Worm (Caenorhabditis elegans) whole organism, early embryonic: ENCODE results near the gene eif-2Bepsilon.

ENCODE experiments used
- B0310.2 ChIP-seq: sonication (generic microtip); optimal IDR thresholded peaks from 2 replicates; lab custom pipeline; 2016; ENCODE audit warnings: mild to moderate bottlenecking, missing genetic modification characterization, missing compliant biosample characterization
- F13C5.2 ChIP-seq: sonication (generic microtip); optimal IDR thresholded peaks from 2 replicates; lab custom pipeline; 2017; ENCODE audit warnings: mild to moderate bottlenecking, missing genetic modification characterization, inconsistent platforms, missing compliant biosample characterization
- aly-1 ChIP-seq: sonication (generic microtip); optimal IDR thresholded peaks from 2 replicates; lab custom pipeline; 2016; ENCODE audit warnings: missing genetic modification characterization, missing compliant biosample characterization
- ama-1 ChIP-seq: fragments of 150-350 bp; optimal IDR thresholded peaks from 2 replicates; lab custom pipeline; 2014
- ceh-13 ChIP-seq: fragments of 200-800 bp; sonication (Bioruptor generic); optimal IDR thresholded peaks from 2 replicates; lab custom pipeline; 2018; ENCODE audit warnings: mild to moderate bottlenecking, missing genetic modification characterization, missing compliant biosample characterization
- ceh-36 ChIP-seq: sonication (generic microtip); optimal IDR thresholded peaks from 2 replicates; lab custom pipeline; 2016; ENCODE audit warnings: missing genetic modification characterization, inconsistent platforms, missing compliant biosample characterization
- ets-7 ChIP-seq: sonication (generic microtip); optimal IDR thresholded peaks from 2 replicates; lab custom pipeline; 2016; ENCODE audit warnings: missing genotype, missing genetic modification characterization, missing compliant biosample characterization
- flt-1 ChIP-seq: fragments of 200-800 bp; sonication (Bioruptor generic); IDR thresholded peaks from 2 replicates; pipeline ENCODE4 v1.3.6; 2022; ENCODE audit warnings: missing genetic modification characterization, missing compliant biosample characterization
- hmbx-1 ChIP-seq: sonication (generic microtip); optimal IDR thresholded peaks from 2 replicates; lab custom pipeline; 2016; ENCODE audit warnings: mild to moderate bottlenecking, missing genetic modification characterization, missing compliant biosample characterization
- hmg-4 ChIP-seq: fragments of 200-800 bp; sonication (Bioruptor generic); optimal IDR thresholded peaks from 2 replicates; lab custom pipeline; 2018; ENCODE audit warnings: mild to moderate bottlenecking, missing genetic modification characterization, missing compliant biosample characterization
- hnd-1 ChIP-seq: sonication (generic microtip); optimal IDR thresholded peaks from 2 replicates; lab custom pipeline; 2016; ENCODE audit warnings: missing genetic modification characterization, missing compliant biosample characterization
- pes-1 ChIP-seq: fragments of 200-800 bp; sonication (Bioruptor generic); IDR thresholded peaks from 2 replicates; pipeline ENCODE4 v1.3.6; 2022; ENCODE audit warnings: missing genetic modification reagents, missing genetic modification characterization, missing compliant biosample characterization
- scrt-1 ChIP-seq: fragments of 200-800 bp; sonication (Bioruptor generic); IDR thresholded peaks from 2 replicates; pipeline ENCODE4 v1.3.6; 2022; ENCODE audit warnings: missing genetic modification characterization, missing compliant biosample characterization
- sea-1 ChIP-seq: fragments of 200-800 bp; sonication (Bioruptor generic); conservative IDR thresholded peaks from 2 replicates; pipeline ENCODE4 v1.3.6; 2022; ENCODE audit warnings: missing genetic modification characterization, missing compliant biosample characterization
- tbx-11 ChIP-seq: fragments of 200-800 bp; sonication (Bioruptor generic); IDR thresholded peaks from 2 replicates; pipeline ENCODE4 v1.3.6; 2022; ENCODE audit warnings: missing genetic modification characterization, missing compliant biosample characterization
- tbx-37 ChIP-seq: fragments of 200-800 bp; sonication (Bioruptor generic); conservative IDR thresholded peaks from 2 replicates; pipeline ENCODE4 v1.3.6; 2022; ENCODE audit warnings: missing genetic modification reagents, missing genetic modification characterization, missing compliant biosample characterization
- tra-4 ChIP-seq: sonication (generic microtip); optimal IDR thresholded peaks from 2 replicates; lab custom pipeline; 2017; ENCODE audit warnings: missing genetic modification characterization, missing compliant biosample characterization

The eif-2Bepsilon gene

ce11 chrII:8627907-8628306, 33.8 kb upstream of the eif-2Bepsilon start:
- no peak for TF ChIP-seq ceh-13 (GFP tag; lab: Kevin White, UChicago)
- no peak for TF ChIP-seq sea-1 (GFP tag; lab: Robert Waterston, UW)
- no peak for TF ChIP-seq tbx-11 (GFP tag; lab: Robert Waterston, UW)
- no peak for TF ChIP-seq B0310.2 (tag; lab: Kevin White, UChicago)

ce11 chrII:8630088-8630487, 31.6 kb upstream of the eif-2Bepsilon start, which contains the start of gene T22C8.6:
TSS of gene T22C8.6 (minus strand) at chrII:8630281.
- TF ChIP-seq ama-1 (lab: Kevin White, UChicago) (no peak), ceh-36 (tag; lab: Kevin White, UChicago) (no peak)

DNA sequence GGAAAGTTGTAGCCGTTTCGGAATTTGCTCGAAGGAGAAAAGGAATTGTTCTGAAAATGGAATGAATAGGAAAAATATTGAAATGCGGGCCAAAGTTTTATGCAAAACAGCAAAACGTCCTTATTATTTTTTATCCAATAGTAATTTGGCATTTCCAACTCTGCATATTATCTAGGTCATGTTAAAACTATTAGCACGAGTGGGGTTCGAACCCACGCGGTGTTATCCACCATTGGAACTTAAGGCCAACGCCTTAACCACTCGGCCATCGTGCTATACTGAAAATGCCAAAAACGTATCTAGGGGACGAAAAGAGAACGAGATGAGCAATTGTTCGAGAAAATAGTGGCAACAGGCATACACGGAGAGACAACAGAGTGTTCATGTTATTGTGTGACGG, 29.9 kb upstream of the eif-2Bepsilon start:
- no peak for TF ChIP-seq pes-1 (GFP tag; lab: Robert Waterston, UW)
- TF ChIP-seq hmg-4, result no peak
- no peak for TF ChIP-seq tbx-11 (GFP tag; lab: Robert Waterston, UW)
- no peak for TF ChIP-seq sea-1 (GFP tag; lab: Robert Waterston, UW)
- no peak for TF ChIP-seq ama-1 (lab: Kevin White, UChicago)
- no peak for TF ChIP-seq B0310.2 (tag; lab: Kevin White, UChicago)
- no peak for TF ChIP-seq ceh-36 (tag; lab: Kevin White, UChicago)
- TF ChIP-seq ets-7 (tag; lab: Kevin White, UChicago), result no peak
- TF ChIP-seq flt-1 (GFP tag; lab: Robert Waterston, UW), result no peak
- no peak for TF ChIP-seq scrt-1 (GFP tag; lab: Robert Waterston, UW)
- no peak for TF ChIP-seq aly-1 (tag; lab: Kevin White, UChicago)
- TF ChIP-seq ceh-13 (GFP tag; lab: Kevin White, UChicago), result no peak
- no peak for TF ChIP-seq hmbx-1 (tag; lab: Kevin White, UChicago)
- TF ChIP-seq tra-4, result no peak
- no peak for TF ChIP-seq hnd-1 (tag; lab: Kevin White, UChicago)

DNA sequence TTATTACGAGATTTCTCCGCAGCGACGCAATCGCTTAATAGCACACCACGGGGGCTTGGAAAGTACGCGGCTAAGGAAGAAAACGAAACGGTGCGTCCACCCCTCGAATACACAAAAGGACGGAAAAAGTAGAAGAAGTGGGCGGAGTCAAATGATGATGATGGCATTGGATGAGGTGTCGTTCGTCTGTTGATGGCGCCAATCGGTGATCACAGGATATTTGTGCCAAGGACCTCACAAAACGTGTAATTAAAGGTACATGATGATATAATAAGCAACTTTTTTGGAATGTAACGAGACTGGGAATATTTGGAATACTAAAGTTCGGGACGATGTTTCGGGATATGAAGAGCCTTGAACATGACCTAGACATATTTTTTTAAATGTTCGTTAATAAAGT, 27.3 kb upstream of the eif-2Bepsilon start, which contains the start of gene cutl-12:
Gene cutl-12, minus strand, starts transcription at position 101 of the 400 bp plus-strand sequence.
- TF ChIP-seq ama-1 (lab: Kevin White, UChicago) (no peak), scrt-1 (GFP tag; lab: Robert Waterston, UW) (no peak), hmbx-1 (tag; lab: Kevin White, UChicago) (no peak), tbx-37 (GFP tag; lab: Robert Waterston, UW) (no peak), ets-7 (tag; lab: Kevin White, UChicago) (no peak), B0310.2 (tag; lab: Kevin White, UChicago) (no peak), tbx-11 (GFP tag; lab: Robert Waterston, UW) (no peak), flt-1 (GFP tag; lab: Robert Waterston, UW) (no peak), sea-1 (GFP tag; lab: Robert Waterston, UW) (no peak), F13C5.2 (tag; lab: Kevin White, UChicago) (no peak), hmg-4 (no peak), aly-1 (tag; lab: Kevin White, UChicago) (no peak), ceh-36 (tag; lab: Kevin White, UChicago) (no peak), pes-1 (GFP tag; lab: Robert Waterston, UW) (no peak), ceh-13 (GFP tag; lab: Kevin White, UChicago) (no peak), tra-4 (no peak), hnd-1 (tag; lab: Kevin White, UChicago) (no peak)

- TF ChIP-seq tbx-37 (GFP tag; lab: Robert Waterston, UW) (no peak), hnd-1 (tag; lab: Kevin White, UChicago) (no peak), sea-1 (GFP tag; lab: Robert Waterston, UW) (no peak), ceh-13 (GFP tag; lab: Kevin White, UChicago) (no peak), ama-1 (lab: Kevin White, UChicago) (no peak), tra-4 (no peak), F13C5.2 (tag; lab: Kevin White, UChicago) (no peak), hmbx-1 (tag; lab: Kevin White, UChicago) (no peak), scrt-1 (GFP tag; lab: Robert Waterston, UW) (no peak)
These were observed 24.1 kb upstream of the eif-2Bepsilon start, which contains the start of gene vab-9 for ce11 chrII:8637615-8638014. TSS of gene vab-9 (minus strand) at chrII:8637715.

- TF ChIP-seq F13C5.2 (tag; lab: Kevin White, UChicago), result no peak
These were observed 22.1 kb upstream of the eif-2Bepsilon start for ce11 chrII:8639553-8639952.

DNA sequence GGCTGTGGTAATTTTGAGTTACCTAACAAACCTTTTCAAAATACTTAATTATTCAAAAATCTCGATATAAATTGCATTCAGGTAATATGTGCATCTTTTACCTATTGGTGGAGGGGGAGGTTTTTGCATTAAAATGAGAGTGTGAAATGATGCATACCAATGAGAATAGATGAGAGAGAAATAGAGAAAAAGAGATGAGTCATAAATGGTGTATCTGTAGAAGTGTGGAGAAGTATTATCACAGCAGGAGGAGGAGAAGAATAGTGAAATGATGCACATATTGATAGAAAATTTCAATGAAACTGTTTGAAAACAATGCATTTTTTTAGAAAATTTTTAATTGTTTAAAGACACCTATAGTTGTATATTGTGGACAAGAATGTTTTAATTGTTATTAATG, 21.2 kb upstream of the eif-2Bepsilon start:
- no peak for TF ChIP-seq ets-7 (tag; lab: Kevin White, UChicago)
- TF ChIP-seq flt-1 (GFP tag; lab: Robert Waterston, UW), result no peak
- TF ChIP-seq ama-1 (lab: Kevin White, UChicago), result no peak
- no peak for TF ChIP-seq tbx-37 (GFP tag; lab: Robert Waterston, UW)
- TF ChIP-seq sea-1 (GFP tag; lab: Robert Waterston, UW), result no peak
- TF ChIP-seq scrt-1 (GFP tag; lab: Robert Waterston, UW), result no peak
- TF ChIP-seq hmg-4, result no peak
- TF ChIP-seq ceh-36 (tag; lab: Kevin White, UChicago), result no peak
- TF ChIP-seq B0310.2 (tag; lab: Kevin White, UChicago), result no peak
- TF ChIP-seq pes-1 (GFP tag; lab: Robert Waterston, UW), result no peak
- no peak for TF ChIP-seq tbx-11 (GFP tag; lab: Robert Waterston, UW)
- TF ChIP-seq aly-1 (tag; lab: Kevin White, UChicago), result no peak
- no peak for TF ChIP-seq tra-4
- TF ChIP-seq ceh-13 (GFP tag; lab: Kevin White, UChicago), result no peak
- no peak for TF ChIP-seq hnd-1 (tag; lab: Kevin White, UChicago)
- TF ChIP-seq hmbx-1 (tag; lab: Kevin White, UChicago), result no peak

ce11 chrII:8641131-8641530, 20.5 kb upstream of the eif-2Bepsilon start, which contains the start of gene D2085.7:
TSS of gene D2085.7 (plus strand) at chrII:8641381.
- TF ChIP-seq pes-1 (GFP tag; lab: Robert Waterston, UW), result no peak
